Worm (Caenorhabditis elegans) whole organism, young adult: ENCODE data around the gene ced-4.

ENCODE experiments used
- T26A5.8 ChIP-seq: sonication (generic microtip); optimal IDR thresholded peaks from 2 replicates; lab custom pipeline; 2016; ENCODE audit warnings: missing genetic modification characterization, missing compliant biosample characterization
- ama-1 ChIP-seq, 3 experiments: fragments of 150-350 bp in 1 of 3; sonication (generic microtip) in 2 of 3; optimal IDR thresholded peaks; 2 replicates each; lab custom pipeline; 2014 to 2018; ENCODE audit warnings: missing biosample characterization in 2 of 3, missing genetic modification characterization in 2 of 3, missing genetic modification reagents in 2 of 3
- ceh-91 ChIP-seq: fragments of 200-800 bp; sonication (Bioruptor generic); IDR thresholded peaks from 2 replicates; pipeline ENCODE4 v1.3.6; 2022; ENCODE audit warnings: missing genetic modification reagents, missing genetic modification characterization, missing compliant biosample characterization
- gei-17 ChIP-seq: fragments of 200-800 bp; sonication (Bioruptor generic); optimal IDR thresholded peaks from 2 replicates; lab custom pipeline; 2018; ENCODE audit warnings: mild to moderate bottlenecking, missing genetic modification characterization, missing compliant biosample characterization
- lin-54 ChIP-seq: fragments of 200-800 bp; sonication (Bioruptor generic); optimal IDR thresholded peaks from 2 replicates; lab custom pipeline; 2018; ENCODE audit warnings: mild to moderate bottlenecking, missing genetic modification characterization, missing compliant biosample characterization
- nfya-1 ChIP-seq: sonication (generic microtip); optimal IDR thresholded peaks from 2 replicates; lab custom pipeline; 2017; ENCODE audit warnings: antibody characterized with exemption, missing compliant biosample characterization, missing genetic modification characterization, borderline replicate concordance; ENCODE audit not compliant: insufficient read depth
- nhr-179 ChIP-seq: sonication (generic microtip); optimal IDR thresholded peaks from 2 replicates; lab custom pipeline; 2016; ENCODE audit warnings: mild to moderate bottlenecking, missing genetic modification characterization, missing compliant biosample characterization
- nhr-80 ChIP-seq: sonication (generic microtip); optimal IDR thresholded peaks from 2 replicates; lab custom pipeline; 2016; ENCODE audit warnings: missing genetic modification characterization, missing compliant biosample characterization
- pha-4 ChIP-seq: fragments of 150-350 bp; sonication (generic microtip); optimal IDR thresholded peaks from 2 replicates; lab custom pipeline; 2014; ENCODE audit warnings: missing biosample characterization, missing genetic modification reagents, missing genetic modification characterization
- unc-62 ChIP-seq: fragments of 150-350 bp; optimal IDR thresholded peaks from 2 replicates; lab custom pipeline; 2014; ENCODE audit warnings: missing biosample characterization, missing genetic modification reagents, missing genetic modification characterization
- ztf-25 ChIP-seq: fragments of 200-800 bp; sonication (Bioruptor generic); IDR thresholded peaks from 2 replicates; pipeline ENCODE4 v1.3.6; 2022; ENCODE audit warnings: missing genetic modification reagents, missing genetic modification characterization, missing compliant biosample characterization

DNA sequence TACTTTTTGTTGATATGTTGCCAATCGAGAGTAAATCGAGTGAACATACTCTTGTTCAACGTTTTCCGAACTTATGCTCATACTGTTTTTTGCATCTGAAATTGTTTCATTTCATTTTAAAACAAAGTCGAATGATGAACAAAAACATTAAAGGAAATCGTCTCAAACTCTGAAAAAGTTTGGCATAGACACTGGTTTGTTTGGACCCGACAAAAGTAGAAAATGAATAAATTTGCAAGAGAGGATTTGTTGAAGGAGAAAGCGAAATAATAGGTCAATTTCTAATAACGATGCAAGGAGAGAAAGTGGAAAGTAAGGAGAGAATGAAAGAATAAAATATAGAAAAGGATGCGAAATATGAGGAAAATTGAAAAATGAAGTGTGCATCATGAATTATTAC is 22.5 kb downstream of the ced-4 start, which contains the start of gene C35D10.12:
- TF ChIP-seq T26A5.8 (tag; lab: Kevin White, UChicago) (no peak), gei-17 (GFP tag; lab: Kevin White, UChicago) (no peak), pha-4 (tag; lab: Kevin White, UChicago) (no peak), nhr-80 (tag; lab: Kevin White, UChicago) (no peak), ama-1 (optimal IDR thresholded peaks at IDR 0.05; lab: Kevin White, UChicago) (no peak), ama-1 (GFP tag; optimal IDR thresholded peaks at IDR 0.05; lab: Kevin White, UChicago) (no peak), nfya-1 (tag; lab: Kevin White, UChicago) (no peak), unc-62 (GFP tag; lab: Kevin White, UChicago) (no peak), ceh-91 (GFP tag; lab: Robert Waterston, UW) (no peak), ztf-25 (GFP tag; lab: Robert Waterston, UW) (no peak), nhr-179 (no peak), lin-54 (no peak)
